Worm (Caenorhabditis elegans) whole organism, L4/young adult: Measurements from ENCODE around the gene srlf-1.

Experiments
- dao-5 ChIP-seq: sonication (generic microtip); optimal IDR thresholded peaks from 2 replicates; lab custom pipeline; 2016; ENCODE audit warnings: missing genotype, missing genetic modification characterization, moderate library complexity, missing compliant biosample characterization
- him-1 ChIP-seq: sonication (generic microtip); optimal IDR thresholded peaks from 2 replicates; lab custom pipeline; 2016; ENCODE audit warnings: missing genotype, missing genetic modification reagents, missing genetic modification characterization, missing compliant biosample characterization

ce11 chrII:7801899-7802298 is 11.5 kb downstream of the srlf-1 start:
- no peak for TF ChIP-seq dao-5 (tag; lab: Kevin White, UChicago)
- no peak for TF ChIP-seq him-1 (tag; lab: Kevin White, UChicago)
